Worm (Caenorhabditis elegans): ENCODE data around the gene sna-2.
A peak's percentile ranks its signal among the peaks of the same experiment; 100 is the strongest.

Gene sna-2

DNA sequence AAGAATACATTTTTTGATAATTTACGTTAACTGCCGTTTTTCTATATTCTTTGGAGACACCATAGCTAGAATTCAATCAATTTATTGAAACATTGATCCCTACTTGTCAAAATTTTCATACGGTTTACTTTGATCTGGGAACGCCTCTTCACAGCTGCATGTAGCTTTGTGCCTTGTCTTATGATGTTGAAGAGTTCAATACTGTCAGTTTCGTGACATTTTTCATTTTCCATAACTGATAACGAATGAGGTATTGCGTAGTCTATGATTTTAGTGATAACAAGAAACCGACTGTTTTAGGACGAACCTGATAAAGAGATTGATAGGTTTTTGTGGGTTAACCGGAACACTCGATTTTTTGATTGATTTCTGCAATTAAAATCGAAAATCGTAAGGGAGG, 24.0 kb upstream of the sna-2 start:
- TF ChIP-seq nhr-28 (tag; optimal IDR thresholded peaks at IDR 0.05): peak; percentile 98
- TF ChIP-seq dve-1 (tag; optimal IDR thresholded peaks at IDR 0.05; ENCODE audit: insufficient read depth): peak; percentile 93
- TF ChIP-seq nhr-6 (tag; optimal IDR thresholded peaks at IDR 0.05): no peak
- TF ChIP-seq ceh-20 (GFP tag; IDR thresholded peaks at IDR 0.05): peak; percentile 85
- TF ChIP-seq nhr-10 (tag; optimal IDR thresholded peaks at IDR 0.05): peak; percentile 64
- peak; percentile 24 to 79 for TF ChIP-seq hif-1 (tag; optimal IDR thresholded peaks at IDR 0.05)
- TF ChIP-seq aha-1 (tag): peak; percentile 83
- TF ChIP-seq F37D6.2 (tag; optimal IDR thresholded peaks at IDR 0.05): no peak
- TF ChIP-seq ama-1 (optimal IDR thresholded peaks at IDR 0.05): no peak
- TF ChIP-seq zfp-3 (GFP tag; conservative IDR thresholded peaks at IDR 0.05): 0 out of 2 replicates have a peak, but pooled peaks have one; percentile 33
- TF ChIP-seq arid-1 (GFP tag; conservative IDR thresholded peaks at IDR 0.05): no peak
- TF ChIP-seq nhr-41 (GFP tag; IDR thresholded peaks at IDR 0.05): 0 out of 2 replicates have a peak, but pooled peaks have one; percentile 24
- no peak for TF ChIP-seq F10B5.3 (tag; optimal IDR thresholded peaks at IDR 0.05)
- peak; percentile 97 for TF ChIP-seq tra-1 (GFP tag; IDR thresholded peaks at IDR 0.05)
- TF ChIP-seq daf-16 (GFP tag; optimal IDR thresholded peaks at IDR 0.05): peak in 1 of 2 experiments; percentile 40
- peak; percentile 92 for TF ChIP-seq daf-16 (tag; optimal IDR thresholded peaks at IDR 0.05)
- TF ChIP-seq mdl-1 (tag; optimal IDR thresholded peaks at IDR 0.05): peak in 1 of 2 experiments; percentile 57
- TF ChIP-seq gei-8 (GFP tag; optimal IDR thresholded peaks at IDR 0.05): peak; percentile 41
- TF ChIP-seq nhr-48 (tag; optimal IDR thresholded peaks at IDR 0.05): peak; percentile 78
- no peak for TF ChIP-seq daf-8 (GFP tag; IDR thresholded peaks at IDR 0.05)
- TF ChIP-seq unc-62 (GFP tag; optimal IDR thresholded peaks at IDR 0.05 in 1 of 2): peak; percentile 18 to 66
- no peak for TF ChIP-seq unc-62 (tag; optimal IDR thresholded peaks at IDR 0.05)
- no peak for TF ChIP-seq nhr-42 (GFP tag; IDR thresholded peaks at IDR 0.05)
- peak; percentile 36; the same call in 1 of the 2 replicates for TF ChIP-seq pha-4 (GFP tag; IDR thresholded peaks at IDR 0.05)
- no peak for TF ChIP-seq pha-4 (tag; optimal IDR thresholded peaks at IDR 0.05)
- TF ChIP-seq pqm-1 (tag; optimal IDR thresholded peaks at IDR 0.05): peak; percentile 98
- TF ChIP-seq T20F7.1 (GFP tag; optimal IDR thresholded peaks at IDR 0.05): peak; percentile 53
- peak; percentile 70 for TF ChIP-seq mdt-29 (GFP tag; IDR thresholded peaks at IDR 0.05)
- TF ChIP-seq saeg-2 (GFP tag; IDR thresholded peaks at IDR 0.05): no peak
- TF ChIP-seq mxl-3 (GFP tag; optimal IDR thresholded peaks at IDR 0.05): peak; percentile 28
- TF ChIP-seq lsy-2 (tag; optimal IDR thresholded peaks at IDR 0.05): peak in 1 of 2 experiments; percentile 70
- peak; percentile 59 for TF ChIP-seq hlh-30 (tag; optimal IDR thresholded peaks at IDR 0.05; ENCODE audit: insufficient read depth)
- TF ChIP-seq cey-2 (tag; optimal IDR thresholded peaks at IDR 0.05; ENCODE audit: borderline replicate concordance, insufficient read depth): no peak
- TF ChIP-seq nhr-102 (tag; optimal IDR thresholded peaks at IDR 0.05): peak; percentile 63
- peak; percentile 40 for TF ChIP-seq mep-1 (tag; optimal IDR thresholded peaks at IDR 0.05)
- peak; percentile 98 for TF ChIP-seq dmd-6 (GFP tag; IDR thresholded peaks at IDR 0.05)
- peak; percentile 95 for TF ChIP-seq lin-1 (GFP tag; IDR thresholded peaks at IDR 0.05)
- peak; percentile 26 for TF ChIP-seq mes-2 (tag; optimal IDR thresholded peaks at IDR 0.05; ENCODE audit: poor library complexity, severe bottlenecking)
- peak; percentile 96 for TF ChIP-seq hlh-11 (tag; optimal IDR thresholded peaks at IDR 0.05)
- TF ChIP-seq php-3 (GFP tag; IDR thresholded peaks at IDR 0.05): peak; percentile 99
- TF ChIP-seq nhr-77 (tag; optimal IDR thresholded peaks at IDR 0.05): peak; percentile 92

DNA sequence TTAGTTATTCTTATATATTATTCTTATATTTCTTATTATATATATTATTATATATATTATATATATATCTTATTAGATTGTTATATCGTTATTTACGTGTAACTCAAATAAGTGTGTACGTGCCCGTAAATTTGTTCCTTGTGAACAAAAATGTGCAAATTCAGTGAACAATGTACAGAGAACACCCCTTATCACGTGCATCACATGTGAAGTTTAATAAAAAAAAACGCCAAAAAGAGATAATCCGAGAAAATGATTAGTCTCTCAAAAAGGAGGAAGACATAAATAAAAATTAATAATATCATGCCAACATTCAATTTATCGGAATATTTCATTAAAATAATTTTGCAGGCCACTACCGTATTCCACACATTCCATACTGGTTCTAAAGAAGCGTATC, 22.2 kb upstream of the sna-2 start:
- no peak for TF ChIP-seq daf-19 (GFP tag; conservative IDR thresholded peaks at IDR 0.05)
- TF ChIP-seq pqm-1 (tag; optimal IDR thresholded peaks at IDR 0.05): no peak
- no peak for TF ChIP-seq daf-16 (GFP tag; optimal IDR thresholded peaks at IDR 0.05)
- TF ChIP-seq daf-16 (tag; optimal IDR thresholded peaks at IDR 0.05): peak; percentile 53
- TF ChIP-seq aha-1 (tag): peak; percentile 84
- no peak for TF ChIP-seq aly-2 (tag; optimal IDR thresholded peaks at IDR 0.05)
- no peak for TF ChIP-seq zag-1 (tag; optimal IDR thresholded peaks at IDR 0.05)
- TF ChIP-seq hlh-30 (tag; optimal IDR thresholded peaks at IDR 0.05; ENCODE audit: insufficient read depth): peak; percentile 42
- no peak for TF ChIP-seq ceh-82 (tag; optimal IDR thresholded peaks at IDR 0.05)
- TF ChIP-seq daf-8 (GFP tag; IDR thresholded peaks at IDR 0.05): no peak
- TF ChIP-seq lsy-2 (tag; optimal IDR thresholded peaks at IDR 0.05): peak in 1 of 2 experiments; percentile 4
- TF ChIP-seq T20F7.1 (GFP tag; optimal IDR thresholded peaks at IDR 0.05): peak; percentile 28
- TF ChIP-seq mxl-2 (GFP tag; conservative IDR thresholded peaks at IDR 0.05): peak; percentile 93
- TF ChIP-seq unc-130 (GFP tag; optimal IDR thresholded peaks at IDR 0.05): no peak
- peak; percentile 55 for TF ChIP-seq hlh-11 (tag; optimal IDR thresholded peaks at IDR 0.05)
- TF ChIP-seq dmd-6 (GFP tag; IDR thresholded peaks at IDR 0.05): peak; percentile 24; the same call in 1 of the 2 replicates
- peak; percentile 41 for TF ChIP-seq dve-1 (tag; optimal IDR thresholded peaks at IDR 0.05; ENCODE audit: insufficient read depth)
